Fruit fly (Drosophila melanogaster) whole organism, embryonic: ENCODE measurements around the gene alpha4GT2.

Experiments used
- Abd-B ChIP-seq: fragments of 200-800 bp; sonication (Bioruptor generic); optimal IDR thresholded peaks from 2 replicates; lab custom pipeline; 2018; ENCODE audit warnings: missing biosample characterization, mild to moderate bottlenecking, missing genetic modification characterization, moderate library complexity
- Aef1 ChIP-seq: fragments of 200-800 bp; sonication (Bioruptor generic); IDR thresholded peaks from 3 replicates; pipeline ENCODE4 v1.3.6; 2022; ENCODE audit warnings: missing biosample characterization, missing genetic modification characterization
- CG10366 ChIP-seq: fragments of 200-800 bp; sonication (Bioruptor generic); IDR thresholded peaks from 2 replicates; pipeline ENCODE4 v1.3.6; 2022; ENCODE audit warnings: missing biosample characterization, missing genetic modification characterization
- CG10431 ChIP-seq: fragments of 200-800 bp; sonication (Bioruptor generic); optimal IDR thresholded peaks from 3 replicates; lab custom pipeline; 2018; ENCODE audit warnings: missing biosample characterization, mild to moderate bottlenecking, missing genetic modification characterization
- CG10462 ChIP-seq: fragments of 200-800 bp; sonication (Bioruptor generic); optimal IDR thresholded peaks from 2 replicates; lab custom pipeline; 2016; ENCODE audit warnings: missing biosample characterization, missing genetic modification characterization
- CG10543 ChIP-seq: fragments of 200-800 bp; sonication (Bioruptor generic); optimal IDR thresholded peaks from 3 replicates; lab custom pipeline; 2017; ENCODE audit warnings: missing biosample characterization, mild to moderate bottlenecking, missing genetic modification characterization, moderate library complexity
- CG12299 ChIP-seq: fragments of 200-800 bp; sonication (Bioruptor generic); optimal IDR thresholded peaks from 2 replicates; lab custom pipeline; 2018; ENCODE audit warnings: missing biosample characterization, mild to moderate bottlenecking, missing genetic modification characterization
- CG1233 ChIP-seq: fragments of 200-800 bp; sonication (Bioruptor generic); optimal IDR thresholded peaks from 4 replicates; lab custom pipeline; 2018; ENCODE audit warnings: missing biosample characterization, mild to moderate bottlenecking, missing genetic modification characterization
- CG14710 ChIP-seq: fragments of 200-800 bp; sonication (Bioruptor generic); optimal IDR thresholded peaks from 3 replicates; lab custom pipeline; 2019; ENCODE audit warnings: missing biosample characterization, mild to moderate bottlenecking, missing genetic modification characterization, moderate library complexity
- CG14860 ChIP-seq: fragments of 200-800 bp; sonication (Bioruptor generic); IDR thresholded peaks from 3 replicates; pipeline ENCODE4 v1.3.6; 2022; ENCODE audit warnings: missing biosample characterization, missing genetic modification characterization; ENCODE audit not compliant: partially characterized antibody
- CG1603 ChIP-seq: fragments of 200-800 bp; sonication (Bioruptor generic); optimal IDR thresholded peaks from 2 replicates; lab custom pipeline; 2019; ENCODE audit warnings: missing biosample characterization, mild to moderate bottlenecking, missing genetic modification characterization, moderate library complexity
- CG17912 ChIP-seq: fragments of 200-800 bp; sonication (Bioruptor generic); optimal IDR thresholded peaks from 2 replicates; lab custom pipeline; 2018; ENCODE audit warnings: missing biosample characterization, mild to moderate bottlenecking, missing genetic modification characterization
- CG18599 ChIP-seq: fragments of 200-800 bp; sonication (Bioruptor generic); optimal IDR thresholded peaks from 3 replicates; lab custom pipeline; 2017; ENCODE audit warnings: missing biosample characterization, missing genetic modification characterization, mild to moderate bottlenecking, moderate library complexity, missing genetic modification reagents
- CG3726 ChIP-seq: fragments of 200-800 bp; sonication (Bioruptor generic); IDR thresholded peaks from 3 replicates; pipeline ENCODE4, ENCODE4 v1.3.6; 2022; ENCODE audit warnings: missing biosample characterization, missing genetic modification characterization
- CG4617 ChIP-seq: fragments of 200-800 bp; sonication (Bioruptor generic); optimal IDR thresholded peaks from 3 replicates; lab custom pipeline; 2016; ENCODE audit warnings: missing biosample characterization, missing genetic modification characterization, borderline replicate concordance
- CG4707 ChIP-seq: fragments of 200-800 bp; sonication (Bioruptor generic); optimal IDR thresholded peaks from 2 replicates; lab custom pipeline; 2018; ENCODE audit warnings: missing biosample characterization, mild to moderate bottlenecking, missing genetic modification characterization, moderate library complexity
- CG5953 ChIP-seq: fragments of 200-800 bp; sonication (Bioruptor generic); IDR thresholded peaks from 2 replicates; pipeline ENCODE4 v1.3.6; 2022; ENCODE audit warnings: missing biosample characterization, missing genetic modification characterization
- CG6765 ChIP-seq: fragments of 200-800 bp; sonication (Bioruptor generic); optimal IDR thresholded peaks from 3 replicates; lab custom pipeline; 2017; ENCODE audit warnings: missing biosample characterization, mild to moderate bottlenecking, missing genetic modification characterization
- CG8924 ChIP-seq: fragments of 200-800 bp; optimal IDR thresholded peaks from 3 replicates; lab custom pipeline; 2019; ENCODE audit warnings: missing biosample characterization, mild to moderate bottlenecking, missing genetic modification characterization, moderate library complexity
- CG9437 ChIP-seq: fragments of 200-800 bp; sonication (Bioruptor generic); optimal IDR thresholded peaks from 2 replicates; lab custom pipeline; 2018; ENCODE audit warnings: missing biosample characterization, mild to moderate bottlenecking, missing genetic modification characterization
- CHES-1-like ChIP-seq: fragments of 200-800 bp; sonication (Bioruptor generic); optimal IDR thresholded peaks from 2 replicates; lab custom pipeline; 2016; ENCODE audit warnings: missing biosample characterization, missing genetic modification characterization
- CrebB ChIP-seq: fragments of 200-800 bp; sonication (Bioruptor generic); optimal IDR thresholded peaks from 3 replicates; lab custom pipeline; 2018; ENCODE audit warnings: missing biosample characterization, mild to moderate bottlenecking, missing genetic modification characterization
- Dref ChIP-seq: fragments of 200-800 bp; sonication (Bioruptor generic); IDR thresholded peaks from 2 replicates; pipeline ENCODE4 v1.3.6; 2022; ENCODE audit warnings: missing biosample characterization, missing genetic modification characterization
- Drgx ChIP-seq: fragments of 200-800 bp; sonication (Bioruptor generic); IDR thresholded peaks from 2 replicates; pipeline ENCODE4 v1.3.6; 2022; ENCODE audit warnings: missing biosample characterization, missing genetic modification characterization
- E2f1 ChIP-seq: fragments of 200-800 bp; sonication (Bioruptor generic); IDR thresholded peaks from 2 replicates; pipeline ENCODE4 v1.3.6; 2022; ENCODE audit warnings: missing biosample characterization, missing genetic modification characterization
- E2f2 ChIP-seq: fragments of 200-800 bp; sonication (Bioruptor generic); IDR thresholded peaks from 2 replicates; pipeline ENCODE4 v1.3.6; 2022; ENCODE audit warnings: missing biosample characterization, missing genetic modification characterization
- ERR ChIP-seq: fragments of 200-800 bp; sonication (Bioruptor generic); optimal IDR thresholded peaks from 2 replicates; lab custom pipeline; 2016; ENCODE audit warnings: missing biosample characterization, missing genetic modification characterization
- Fer3 ChIP-seq: fragments of 200-800 bp; sonication (Bioruptor generic); optimal IDR thresholded peaks from 2 replicates; lab custom pipeline; 2018; ENCODE audit warnings: missing biosample characterization, mild to moderate bottlenecking, missing genetic modification characterization, moderate library complexity
- H2.0 ChIP-seq: fragments of 200-800 bp; sonication (Bioruptor generic); IDR thresholded peaks from 2 replicates; pipeline ENCODE4 v1.3.6; 2022; ENCODE audit warnings: missing biosample characterization, missing genetic modification characterization
- HHEX ChIP-seq: fragments of 200-800 bp; sonication (Bioruptor generic); optimal IDR thresholded peaks from 3 replicates; lab custom pipeline; 2017; ENCODE audit warnings: missing biosample characterization, mild to moderate bottlenecking, missing genetic modification characterization, missing genetic modification reagents
- Mes4 ChIP-seq: fragments of 200-800 bp; sonication (Bioruptor generic); optimal IDR thresholded peaks from 2 replicates; lab custom pipeline; 2016; ENCODE audit warnings: missing biosample characterization, missing genetic modification characterization
- Mrtf ChIP-seq: fragments of 200-800 bp; sonication (Bioruptor generic); IDR thresholded peaks from 3 replicates; pipeline ENCODE4 v1.3.6; 2022; ENCODE audit warnings: missing biosample characterization, missing genetic modification characterization
- NC2β ChIP-seq: fragments of 200-800 bp; sonication (Bioruptor generic); optimal IDR thresholded peaks from 2 replicates; lab custom pipeline; 2016; ENCODE audit warnings: missing biosample characterization, missing genetic modification characterization
- Ptx1 ChIP-seq: fragments of 200-800 bp; sonication (Bioruptor generic); IDR thresholded peaks from 2 replicates; pipeline ENCODE4 v1.3.6; 2022; ENCODE audit warnings: missing biosample characterization, missing genetic modification characterization
- ash1 ChIP-seq: fragments of 200-800 bp; sonication (Bioruptor generic); optimal IDR thresholded peaks from 2 replicates; lab custom pipeline; 2018; ENCODE audit warnings: missing biosample characterization, mild to moderate bottlenecking, missing genetic modification characterization
- az2 ChIP-seq: fragments of 200-800 bp; sonication (Bioruptor generic); optimal IDR thresholded peaks from 3 replicates; lab custom pipeline; 2016; ENCODE audit warnings: missing biosample characterization, missing genetic modification characterization
- chinmo ChIP-seq: fragments of 200-800 bp; sonication (Bioruptor generic); IDR thresholded peaks from 4 replicates; pipeline ENCODE4 v1.3.6; 2022; ENCODE audit warnings: missing biosample characterization, missing genetic modification characterization; ENCODE audit not compliant: partially characterized antibody
- chm ChIP-seq: fragments of 200-800 bp; sonication (Bioruptor generic); IDR thresholded peaks from 2 replicates; pipeline ENCODE4 v1.3.6; 2022; ENCODE audit warnings: missing biosample characterization, missing genetic modification characterization
- dysf ChIP-seq: fragments of 200-800 bp; sonication (Bioruptor generic); IDR thresholded peaks from 3 replicates; pipeline ENCODE4 v1.3.6; 2022; ENCODE audit warnings: missing biosample characterization, missing genetic modification characterization
- emc ChIP-seq: fragments of 200-800 bp; sonication (Bioruptor generic); optimal IDR thresholded peaks from 2 replicates; lab custom pipeline; 2016; ENCODE audit warnings: missing biosample characterization, missing genetic modification characterization
- ewg ChIP-seq: fragments of 200-800 bp; sonication (Bioruptor generic); optimal IDR thresholded peaks from 3 replicates; lab custom pipeline; 2017; ENCODE audit warnings: mild to moderate bottlenecking, missing biosample characterization, missing genetic modification reagents, missing genetic modification characterization
- gce ChIP-seq: fragments of 200-800 bp; sonication (Bioruptor generic); IDR thresholded peaks from 3 replicates; pipeline ENCODE4 v1.3.6; 2022; ENCODE audit warnings: missing biosample characterization, missing genetic modification characterization
- gt ChIP-seq: fragments of 200-800 bp; sonication (Bioruptor generic); IDR thresholded peaks from 2 replicates; pipeline ENCODE4 v1.3.6; 2022; ENCODE audit warnings: missing biosample characterization, missing genetic modification characterization
- inv ChIP-seq: fragments of 200-800 bp; sonication (Bioruptor generic); IDR thresholded peaks from 2 replicates; pipeline ENCODE4 v1.3.6; 2022; ENCODE audit warnings: missing biosample characterization, missing genetic modification characterization; ENCODE audit not compliant: partially characterized antibody
- jumu ChIP-seq: fragments of 200-800 bp; sonication (Bioruptor generic); optimal IDR thresholded peaks from 3 replicates; lab custom pipeline; 2016; ENCODE audit warnings: missing biosample characterization, missing genetic modification characterization
- lov ChIP-seq, 2 experiments: fragments of 200-800 bp in 1 of 2; fragments of >200 bp in 1 of 2; sonication (Bioruptor generic) in 1 of 2; IDR thresholded peaks in 1 of 2; optimal IDR thresholded peaks in 1 of 2; 2 replicates in 1 of 2; 3 replicates in 1 of 2; pipeline versions ENCODE4 v1.3.6 to Lab custom; 2017 to 2022; ENCODE audit warnings: missing biosample characterization in 1 of 2, missing genetic modification characterization in 1 of 2
- p53 ChIP-seq: fragments of 200-800 bp; sonication (Bioruptor generic); optimal IDR thresholded peaks from 2 replicates; lab custom pipeline; 2016; ENCODE audit warnings: missing biosample characterization, missing genetic modification characterization
- run ChIP-seq: fragments of 200-800 bp; sonication (Bioruptor generic); optimal IDR thresholded peaks from 3 replicates; lab custom pipeline; 2018; ENCODE audit warnings: missing biosample characterization, mild to moderate bottlenecking, missing genetic modification characterization
- tll ChIP-seq, 2 experiments: fragments of 200-800 bp in 1 of 2; fragments of >200 bp in 1 of 2; sonication (Bioruptor generic) in 1 of 2; optimal IDR thresholded peaks; 2 replicates each; lab custom pipeline; 2017 to 2019; ENCODE audit warnings: missing biosample characterization in 2 of 2, missing genetic modification characterization in 2 of 2, mild to moderate bottlenecking in 1 of 2, moderate library complexity in 1 of 2
- vfl ChIP-seq: fragments of 200-800 bp; sonication (Bioruptor generic); optimal IDR thresholded peaks from 2 replicates; lab custom pipeline; 2016; ENCODE audit warnings: missing biosample characterization, missing genetic modification characterization
- wor ChIP-seq: fragments of 200-800 bp; sonication (Bioruptor generic); IDR thresholded peaks from 2 replicates; pipeline ENCODE4 v1.3.6; 2022; ENCODE audit warnings: missing biosample characterization, missing genetic modification characterization

The alpha4GT2 gene

dm6 chr3R:25885136-25885535 is 53.1 kb downstream of the alpha4GT2 start (continued):
- no peak for TF ChIP-seq Mrtf (GFP tag; lab: Robert Waterston, UW)
- TF ChIP-seq CG4707 (GFP tag; lab: Kevin White, UChicago): peak; percentile 77
- peak; percentile 65 for TF ChIP-seq CrebB (tag; lab: Kevin White, UChicago)
- TF ChIP-seq CG10431 (GFP tag; lab: Kevin White, UChicago): peak; percentile 80
- TF ChIP-seq lov (optimal IDR thresholded peaks at IDR 0.05; lab: Kevin White, UChicago): no peak
- TF ChIP-seq lov (GFP tag; IDR thresholded peaks at IDR 0.05; lab: Robert Waterston, UW): no peak
- TF ChIP-seq E2f2 (GFP tag; lab: Robert Waterston, UW): 0 out of 2 replicates have a peak, but pooled peaks have one; percentile 27
- TF ChIP-seq CG10366: no peak
- no peak for TF ChIP-seq wor (GFP tag; lab: Robert Waterston, UW)
- TF ChIP-seq emc (GFP tag; lab: Kevin White, UChicago): no peak
- no peak for TF ChIP-seq E2f1 (GFP tag; lab: Robert Waterston, UW)
- TF ChIP-seq CG3726 (GFP tag; lab: Robert Waterston, UW): no peak
- peak; percentile 44 for TF ChIP-seq Mes4 (GFP tag; lab: Kevin White, UChicago)
- TF ChIP-seq CG10462 (GFP tag; lab: Kevin White, UChicago): no peak
- TF ChIP-seq CG6765: no peak
- TF ChIP-seq NC2β (GFP tag; lab: Kevin White, UChicago): no peak
- no peak for TF ChIP-seq Dref (GFP tag; lab: Robert Waterston, UW)
- no peak for TF ChIP-seq p53
- no peak for TF ChIP-seq CG4617 (GFP tag; lab: Kevin White, UChicago)
- TF ChIP-seq chinmo (GFP tag; lab: Robert Waterston, UW): no peak
- TF ChIP-seq CHES-1-like (GFP tag; lab: Kevin White, UChicago): no peak
- no peak for TF ChIP-seq H2.0 (GFP tag; lab: Robert Waterston, UW)
- no peak for TF ChIP-seq Fer3 (tag; lab: Kevin White, UChicago)
- TF ChIP-seq Ptx1: no peak
- TF ChIP-seq vfl (GFP tag; lab: Kevin White, UChicago): no peak
- no peak for TF ChIP-seq dysf (GFP tag; lab: Robert Waterston, UW)
- TF ChIP-seq chm (GFP tag; lab: Robert Waterston, UW): peak; percentile 74; the same call in 1 of the 2 replicates
- TF ChIP-seq CG5953 (GFP tag; lab: Robert Waterston, UW): 0 out of 2 replicates have a peak, but pooled peaks have one; percentile 40
- no peak for TF ChIP-seq CG18599 (GFP tag; lab: Kevin White, UChicago)
- no peak for TF ChIP-seq HHEX (GFP tag; lab: Kevin White, UChicago)
- TF ChIP-seq jumu: no peak
- no peak for TF ChIP-seq CG12299 (tag; lab: Kevin White, UChicago)
- no peak for TF ChIP-seq CG14860
- no peak for TF ChIP-seq inv (GFP tag; lab: Robert Waterston, UW)
- no peak for TF ChIP-seq Drgx (GFP tag; lab: Robert Waterston, UW)
- TF ChIP-seq run (tag; lab: Kevin White, UChicago): no peak
- TF ChIP-seq CG14710: peak; percentile 44
- TF ChIP-seq gce: 0 out of 3 replicates have a peak, but pooled peaks have one; percentile 35
- peak; percentile 58 for TF ChIP-seq CG1603 (tag; lab: Kevin White, UChicago)
- TF ChIP-seq CG10543: no peak
- no peak for TF ChIP-seq ERR (GFP tag; lab: Kevin White, UChicago)
- TF ChIP-seq Aef1 (GFP tag; lab: Robert Waterston, UW): no peak
- TF ChIP-seq CG17912 (GFP tag; lab: Kevin White, UChicago): peak; percentile 4
- TF ChIP-seq CG8924 (tag; lab: Kevin White, UChicago): peak; percentile 44
- TF ChIP-seq az2 (GFP tag; lab: Kevin White, UChicago): no peak
- no peak for TF ChIP-seq ash1 (GFP tag; lab: Kevin White, UChicago)
- TF ChIP-seq CG1233 (GFP tag; lab: Kevin White, UChicago): peak; percentile 42
- TF ChIP-seq tll (GFP tag; optimal IDR thresholded peaks at IDR 0.05; lab: Kevin White, UChicago): peak in 1 of 2 experiments; percentile 39
- no peak for TF ChIP-seq ewg (GFP tag; lab: Kevin White, UChicago)
- no peak for TF ChIP-seq CG9437 (GFP tag; lab: Kevin White, UChicago)
- no peak for TF ChIP-seq gt
- TF ChIP-seq Abd-B (GFP tag; lab: Kevin White, UChicago): no peak
